Fruit fly (Drosophila melanogaster) whole organism, embryonic: ENCODE data around the gene Cpsf5.

Source experiments
- BEAF-32 ChIP-seq: fragments of 200-800 bp; sonication (Bioruptor generic); optimal IDR thresholded peaks from 3 replicates; lab custom pipeline; 2017; ENCODE audit warnings: missing biosample characterization, missing genetic modification characterization, mild to moderate bottlenecking, moderate library complexity, missing genetic modification reagents
- CG10147 ChIP-seq: fragments of 200-800 bp; sonication (Bioruptor generic); optimal IDR thresholded peaks from 2 replicates; lab custom pipeline; 2019; ENCODE audit warnings: missing biosample characterization, mild to moderate bottlenecking, missing genetic modification characterization, moderate library complexity
- CG10267 ChIP-seq: fragments of 200-800 bp; sonication (Bioruptor generic); optimal IDR thresholded peaks from 2 replicates; lab custom pipeline; 2018; ENCODE audit warnings: missing biosample characterization, mild to moderate bottlenecking, missing genetic modification characterization, moderate library complexity
- CG12769 ChIP-seq: fragments of 200-800 bp; sonication (Bioruptor generic); optimal IDR thresholded peaks from 2 replicates; lab custom pipeline; 2019; ENCODE audit warnings: missing biosample characterization, mild to moderate bottlenecking, missing genetic modification characterization, moderate library complexity
- CG13287 ChIP-seq: fragments of 200-800 bp; sonication (Bioruptor generic); IDR thresholded peaks from 2 replicates; pipeline ENCODE4 v1.3.6; 2022; ENCODE audit warnings: missing biosample characterization, missing genetic modification characterization; ENCODE audit not compliant: partially characterized antibody
- CG13424 ChIP-seq: fragments of 200-800 bp; sonication (Bioruptor generic); optimal IDR thresholded peaks from 2 replicates; lab custom pipeline; 2019; ENCODE audit warnings: missing biosample characterization, mild to moderate bottlenecking, missing genetic modification characterization, moderate library complexity
- CG14014 ChIP-seq: fragments of 200-800 bp; sonication (Bioruptor generic); IDR thresholded peaks from 2 replicates; pipeline ENCODE4 v1.3.6; 2022; ENCODE audit warnings: missing biosample characterization, missing genetic modification characterization
- CG1603 ChIP-seq: fragments of 200-800 bp; sonication (Bioruptor generic); optimal IDR thresholded peaks from 2 replicates; lab custom pipeline; 2019; ENCODE audit warnings: missing biosample characterization, mild to moderate bottlenecking, missing genetic modification characterization, moderate library complexity
- CG17361 ChIP-seq: fragments of 200-800 bp; sonication (Bioruptor generic); IDR thresholded peaks from 3 replicates; pipeline ENCODE4 v1.3.6; 2022; ENCODE audit warnings: missing biosample characterization, missing genetic modification characterization
- CG1792 ChIP-seq: fragments of 200-800 bp; sonication (Bioruptor generic); optimal IDR thresholded peaks from 2 replicates; lab custom pipeline; 2016; ENCODE audit warnings: missing biosample characterization, missing genetic modification characterization
- CG2116 ChIP-seq: fragments of 200-800 bp; sonication (Bioruptor generic); optimal IDR thresholded peaks from 3 replicates; lab custom pipeline; 2018; ENCODE audit warnings: missing biosample characterization, mild to moderate bottlenecking, missing genetic modification characterization
- CG2120 ChIP-seq: fragments of 200-800 bp; sonication (Bioruptor generic); optimal IDR thresholded peaks from 3 replicates; lab custom pipeline; 2016; ENCODE audit warnings: missing biosample characterization, missing genetic modification characterization
- CG30403 ChIP-seq: fragments of 200-800 bp; sonication (Bioruptor generic); optimal IDR thresholded peaks from 3 replicates; lab custom pipeline; 2016; ENCODE audit warnings: missing biosample characterization, missing genetic modification characterization
- CG32532 ChIP-seq: fragments of 200-800 bp; sonication (Bioruptor generic); IDR thresholded peaks from 2 replicates; pipeline ENCODE4 v1.3.6; 2022; ENCODE audit warnings: missing biosample characterization, missing genetic modification characterization
- CG33213 ChIP-seq: fragments of 200-800 bp; sonication (Bioruptor generic); optimal IDR thresholded peaks from 3 replicates; lab custom pipeline; 2016; ENCODE audit warnings: missing biosample characterization, missing genetic modification characterization
- CG34422 ChIP-seq: fragments of 200-800 bp; sonication (Bioruptor generic); IDR thresholded peaks from 3 replicates; pipeline ENCODE4 v1.3.6; 2022; ENCODE audit warnings: missing biosample characterization, missing genetic modification characterization
- CG5180 ChIP-seq: fragments of 200-800 bp; sonication (Bioruptor generic); optimal IDR thresholded peaks from 3 replicates; lab custom pipeline; 2017; ENCODE audit warnings: missing biosample characterization, missing genetic modification characterization, mild to moderate bottlenecking, moderate library complexity, missing genetic modification reagents
- CG6813 ChIP-seq: fragments of 200-800 bp; sonication (Bioruptor generic); optimal IDR thresholded peaks from 2 replicates; lab custom pipeline; 2017; ENCODE audit warnings: missing biosample characterization, missing genetic modification characterization, mild to moderate bottlenecking, moderate library complexity, missing genetic modification reagents
- CG7556 ChIP-seq: fragments of 200-800 bp; sonication (Bioruptor generic); optimal IDR thresholded peaks from 2 replicates; lab custom pipeline; 2017; ENCODE audit warnings: missing biosample characterization, mild to moderate bottlenecking, missing genetic modification characterization
- CG8765 ChIP-seq: fragments of 200-800 bp; sonication (Bioruptor generic); IDR thresholded peaks from 2 replicates; pipeline ENCODE4 v1.3.6; 2022; ENCODE audit warnings: missing biosample characterization, missing genetic modification characterization
- CHES-1-like ChIP-seq: fragments of 200-800 bp; sonication (Bioruptor generic); optimal IDR thresholded peaks from 2 replicates; lab custom pipeline; 2016; ENCODE audit warnings: missing biosample characterization, missing genetic modification characterization
- Dbx ChIP-seq: fragments of 200-800 bp; sonication (Bioruptor generic); IDR thresholded peaks from 3 replicates; pipeline ENCODE4 v1.3.6; 2022; ENCODE audit warnings: missing biosample characterization, missing genetic modification characterization
- Dll ChIP-seq: fragments of 200-800 bp; sonication (Bioruptor generic); IDR thresholded peaks from 4 replicates; pipeline ENCODE4 v1.3.6; 2022; ENCODE audit warnings: missing biosample characterization, missing genetic modification characterization; ENCODE audit not compliant: partially characterized antibody
- Gsc ChIP-seq: fragments of 200-800 bp; sonication (Bioruptor generic); IDR thresholded peaks from 2 replicates; pipeline ENCODE4 v1.3.6; 2022; ENCODE audit warnings: missing biosample characterization, missing genetic modification characterization
- HmgD ChIP-seq: fragments of 200-800 bp; sonication (Bioruptor generic); optimal IDR thresholded peaks from 3 replicates; lab custom pipeline; 2016; ENCODE audit warnings: missing biosample characterization, missing genetic modification characterization
- Myb ChIP-seq: fragments of 200-800 bp; sonication (Bioruptor generic); optimal IDR thresholded peaks from 2 replicates; lab custom pipeline; 2016; ENCODE audit warnings: missing biosample characterization, missing genetic modification characterization
- NFAT ChIP-seq: fragments of 200-800 bp; sonication (Bioruptor generic); IDR thresholded peaks from 2 replicates; pipeline ENCODE4 v1.3.6; 2022; ENCODE audit warnings: missing biosample characterization, missing genetic modification characterization
- Oli ChIP-seq: fragments of 200-800 bp; sonication (Bioruptor generic); optimal IDR thresholded peaks from 2 replicates; lab custom pipeline; 2018; ENCODE audit warnings: missing biosample characterization, mild to moderate bottlenecking, missing genetic modification characterization, moderate library complexity
- Optix ChIP-seq: fragments of 200-800 bp; sonication (Bioruptor generic); IDR thresholded peaks from 3 replicates; pipeline ENCODE4 v1.3.6; 2022; ENCODE audit warnings: missing biosample characterization, missing genetic modification characterization
- Xrp1 ChIP-seq: fragments of 200-800 bp; sonication (Bioruptor generic); IDR thresholded peaks from 2 replicates; pipeline ENCODE4 v1.3.6; 2022; ENCODE audit warnings: missing biosample characterization, missing genetic modification characterization
- ab ChIP-seq: fragments of 200-800 bp; sonication (Bioruptor generic); optimal IDR thresholded peaks from 2 replicates; lab custom pipeline; 2016; ENCODE audit warnings: missing biosample characterization, missing genetic modification characterization
- ase ChIP-seq: fragments of 200-800 bp; sonication (Bioruptor generic); IDR thresholded peaks from 3 replicates; pipeline ENCODE4 v1.3.6; 2022; ENCODE audit warnings: missing biosample characterization, missing genetic modification characterization
- bcd ChIP-seq: fragments of 200-800 bp; sonication (Bioruptor generic); optimal IDR thresholded peaks from 2 replicates; lab custom pipeline; 2017; ENCODE audit warnings: missing biosample characterization, mild to moderate bottlenecking, missing genetic modification characterization
- chif ChIP-seq, 2 experiments: fragments of 200-800 bp; sonication (Bioruptor generic); optimal IDR thresholded peaks; 3 replicates each; lab custom pipeline; 2016; ENCODE audit warnings: missing biosample characterization in 2 of 2, missing genetic modification characterization in 2 of 2
- chinmo ChIP-seq: fragments of 200-800 bp; sonication (Bioruptor generic); IDR thresholded peaks from 4 replicates; pipeline ENCODE4 v1.3.6; 2022; ENCODE audit warnings: missing biosample characterization, missing genetic modification characterization; ENCODE audit not compliant: partially characterized antibody
- ci ChIP-seq: fragments of 200-800 bp; sonication (Bioruptor generic); IDR thresholded peaks from 3 replicates; pipeline ENCODE4 v1.3.6; 2022; ENCODE audit warnings: missing biosample characterization, missing genetic modification characterization
- croc ChIP-seq: fragments of 200-800 bp; sonication (Bioruptor generic); conservative IDR thresholded peaks from 3 replicates; pipeline ENCODE4 v1.3.6; 2022; ENCODE audit warnings: missing biosample characterization, missing genetic modification characterization
- ems ChIP-seq: fragments of 200-800 bp; sonication (Bioruptor generic); optimal IDR thresholded peaks from 3 replicates; lab custom pipeline; 2016; ENCODE audit warnings: missing biosample characterization, missing genetic modification characterization
- fd3F ChIP-seq: fragments of 200-800 bp; sonication (Bioruptor generic); optimal IDR thresholded peaks from 2 replicates; lab custom pipeline; 2018; ENCODE audit warnings: missing biosample characterization, mild to moderate bottlenecking, missing genetic modification characterization, moderate library complexity
- gro ChIP-seq: fragments of 200-800 bp; sonication (Bioruptor generic); optimal IDR thresholded peaks from 2 replicates; lab custom pipeline; 2016; ENCODE audit warnings: missing biosample characterization, missing genetic modification characterization
- her ChIP-seq: fragments of 200-800 bp; sonication (Bioruptor generic); optimal IDR thresholded peaks from 2 replicates; lab custom pipeline; 2016; ENCODE audit warnings: missing biosample characterization, missing genetic modification characterization
- lola ChIP-seq, 3 experiments: fragments of >200 bp in 2 of 3; fragments of 200-800 bp in 1 of 3; sonication (Bioruptor generic) in 1 of 3; optimal IDR thresholded peaks; 2 replicates each; lab custom pipeline; 2017 to 2019; ENCODE audit warnings: missing biosample characterization in 3 of 3, missing genetic modification characterization in 3 of 3, mild to moderate bottlenecking in 1 of 3, moderate library complexity in 1 of 3
- org-1 ChIP-seq: fragments of 200-800 bp; sonication (Bioruptor generic); optimal IDR thresholded peaks from 2 replicates; lab custom pipeline; 2017; ENCODE audit warnings: missing biosample characterization, missing genetic modification characterization
- pho ChIP-seq: fragments of 200-800 bp; sonication (Bioruptor generic); optimal IDR thresholded peaks from 2 replicates; lab custom pipeline; 2016; ENCODE audit warnings: missing biosample characterization, missing genetic modification characterization
- tll ChIP-seq, 2 experiments: fragments of 200-800 bp in 1 of 2; fragments of >200 bp in 1 of 2; sonication (Bioruptor generic) in 1 of 2; optimal IDR thresholded peaks; 2 replicates each; lab custom pipeline; 2017 to 2019; ENCODE audit warnings: missing biosample characterization in 2 of 2, missing genetic modification characterization in 2 of 2, mild to moderate bottlenecking in 1 of 2, moderate library complexity in 1 of 2
- tx ChIP-seq: fragments of 200-800 bp; sonication (Bioruptor generic); optimal IDR thresholded peaks from 2 replicates; lab custom pipeline; 2016; ENCODE audit warnings: missing biosample characterization, missing genetic modification characterization
- unc-4 ChIP-seq: fragments of 200-800 bp; sonication (Bioruptor generic); IDR thresholded peaks from 2 replicates; pipeline ENCODE4 v1.3.6; 2022; ENCODE audit warnings: missing biosample characterization, missing genetic modification characterization; ENCODE audit not compliant: partially characterized antibody
- zen ChIP-seq: fragments of 200-800 bp; sonication (Bioruptor generic); optimal IDR thresholded peaks from 3 replicates; lab custom pipeline; 2018; ENCODE audit warnings: missing biosample characterization, mild to moderate bottlenecking, missing genetic modification characterization, moderate library complexity

Gene Cpsf5

DNA sequence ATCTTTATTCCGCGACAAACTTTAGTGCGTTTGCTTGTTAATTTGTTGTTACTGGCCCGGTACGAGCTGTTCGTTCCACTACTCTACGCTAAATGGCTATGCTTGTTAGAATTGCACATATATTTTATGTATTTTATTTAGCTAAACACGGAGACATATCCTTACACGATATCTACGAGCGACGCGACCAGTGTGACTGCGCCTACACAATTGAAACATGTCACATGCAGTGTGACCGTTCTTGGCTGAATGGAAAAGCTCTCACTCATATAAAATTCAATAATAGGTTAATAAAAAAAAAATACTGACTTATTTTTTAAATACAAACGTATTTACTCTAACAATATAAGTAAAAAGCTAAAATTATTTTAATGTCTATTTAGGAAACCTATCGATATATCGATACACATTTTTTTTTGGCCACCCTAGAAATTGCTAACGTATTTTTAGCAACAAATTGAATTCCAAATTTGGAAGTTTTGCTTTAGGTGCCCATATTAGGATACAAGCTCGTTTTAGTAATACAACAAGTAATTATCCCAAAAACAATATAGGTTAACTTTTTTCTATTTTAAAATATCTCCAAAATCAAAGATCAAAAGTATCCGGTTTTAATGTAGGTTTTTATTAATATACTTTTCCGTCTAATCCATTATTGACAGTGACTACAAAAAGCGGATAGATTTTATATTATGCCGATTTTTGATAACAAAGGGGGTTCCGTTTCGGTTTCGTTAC lies 11.7 kb upstream of the Cpsf5 start, which contains the start of gene CG4080 (continued):
- TF ChIP-seq CG10267 (peak; percentile 70), CHES-1-like (GFP tag; lab: Kevin White, UChicago) (no peak), CG7556 (GFP tag; lab: Kevin White, UChicago) (no peak), CG12769 (tag; lab: Kevin White, UChicago) (no peak), ems (peak; percentile 35), Myb (GFP tag; lab: Kevin White, UChicago) (peak; percentile 63), CG1603 (peak; percentile 55), Dbx (peak; percentile 29; the same call in 1 of the 3 replicates), CG2116 (GFP tag; lab: Kevin White, UChicago) (peak; percentile 89), CG32532 (0 out of 2 replicates have a peak, but pooled peaks have one; percentile 7), Optix (GFP tag; lab: Robert Waterston, UW) (no peak), zen (tag; lab: Kevin White, UChicago) (peak; percentile 26), CG5180 (no peak), chif (GFP tag; optimal IDR thresholded peaks at IDR 0.05; lab: Kevin White, UChicago) (peak in 1 of 2 experiments; percentile 34), ase (GFP tag; lab: Robert Waterston, UW) (no peak), ci (GFP tag; lab: Robert Waterston, UW) (no peak), CG10147 (GFP tag; lab: Kevin White, UChicago) (peak; percentile 24), NFAT (GFP tag; lab: Robert Waterston, UW) (no peak), CG34422 (GFP tag; lab: Robert Waterston, UW) (no peak; the same call in 2 of the 3 replicates), CG6813 (GFP tag; lab: Kevin White, UChicago) (no peak), CG17361 (GFP tag; lab: Robert Waterston, UW) (peak; percentile 39; the same call in 1 of the 3 replicates), CG33213 (peak; percentile 25), Oli (no peak), CG1792 (GFP tag; lab: Kevin White, UChicago) (no peak), Xrp1 (GFP tag; lab: Robert Waterston, UW) (no peak; the same call in 1 of the 2 replicates), Gsc (GFP tag; lab: Robert Waterston, UW) (no peak), BEAF-32 (GFP tag; lab: Kevin White, UChicago) (peak; percentile 86), lola (GFP tag; optimal IDR thresholded peaks at IDR 0.05; lab: Kevin White, UChicago) (peak in 1 of 3 experiments; percentile 25), CG8765 (GFP tag; lab: Robert Waterston, UW) (no peak), croc (no peak), CG13424 (tag; lab: Kevin White, UChicago) (peak; percentile 17), CG30403 (GFP tag; lab: Kevin White, UChicago) (no peak), CG14014 (peak; percentile 47; the same call in 1 of the 2 replicates), Dll (GFP tag; lab: Robert Waterston, UW) (peak; percentile 89), CG13287 (GFP tag; lab: Robert Waterston, UW) (peak; percentile 88), tll (GFP tag; optimal IDR thresholded peaks at IDR 0.05; lab: Kevin White, UChicago) (no peak), unc-4 (peak; percentile 88), pho (GFP tag; lab: Kevin White, UChicago) (no peak), her (no peak), bcd (no peak), gro (GFP tag; lab: Kevin White, UChicago) (no peak), tx (no peak), ab (GFP tag; lab: Kevin White, UChicago) (no peak), CG2120 (peak; percentile 56), org-1 (GFP tag; lab: Kevin White, UChicago) (no peak), HmgD (no peak), fd3F (GFP tag; lab: Kevin White, UChicago) (no peak), chinmo (GFP tag; lab: Robert Waterston, UW) (peak; percentile 57; the same call in 1 of the 4 replicates)
